Fruit fly (Drosophila melanogaster) whole organism, prepupa: ENCODE results near the gene sna.

ENCODE experiments used
- Blimp-1 ChIP-seq: fragments of 200-800 bp; sonication (Bioruptor generic); optimal IDR thresholded peaks from 3 replicates; lab custom pipeline; 2017; ENCODE audit warnings: missing biosample characterization, missing genetic modification characterization, mild to moderate bottlenecking, moderate library complexity, missing genetic modification reagents
- CG10631 ChIP-seq: fragments of 200-800 bp; sonication (Bioruptor generic); optimal IDR thresholded peaks from 2 replicates; lab custom pipeline; 2016; ENCODE audit warnings: missing biosample characterization, missing genetic modification characterization
- CG10669 ChIP-seq: fragments of 200-800 bp; sonication (Bioruptor generic); optimal IDR thresholded peaks from 3 replicates; lab custom pipeline; 2018; ENCODE audit warnings: missing biosample characterization, mild to moderate bottlenecking, missing genetic modification characterization, moderate library complexity
- CG11294 ChIP-seq: fragments of 200-800 bp; sonication (Bioruptor generic); IDR thresholded peaks from 2 replicates; pipeline ENCODE4 v1.3.6; 2022; ENCODE audit warnings: missing biosample characterization, missing genetic modification characterization
- CG11902 ChIP-seq: fragments of 200-800 bp; sonication (Bioruptor generic); optimal IDR thresholded peaks from 3 replicates; lab custom pipeline; 2016; ENCODE audit warnings: missing biosample characterization, missing genetic modification characterization
- CG15336 ChIP-seq: fragments of 200-800 bp; sonication (Bioruptor generic); IDR thresholded peaks from 2 replicates; pipeline ENCODE4 v1.3.6; 2022; ENCODE audit warnings: missing biosample characterization, missing genetic modification characterization
- CG16779 ChIP-seq: fragments of 200-800 bp; sonication (Bioruptor generic); optimal IDR thresholded peaks from 3 replicates; lab custom pipeline; 2017; ENCODE audit warnings: missing biosample characterization, mild to moderate bottlenecking, missing genetic modification characterization
- CG3032 ChIP-seq: fragments of 200-800 bp; optimal IDR thresholded peaks from 2 replicates; lab custom pipeline; 2019; ENCODE audit warnings: missing biosample characterization, mild to moderate bottlenecking, missing genetic modification characterization, moderate library complexity
- CG31627 ChIP-seq: fragments of 200-800 bp; sonication (Bioruptor generic); optimal IDR thresholded peaks from 3 replicates; lab custom pipeline; 2016; ENCODE audit warnings: missing biosample characterization, missing genetic modification characterization
- CG4318 ChIP-seq: fragments of 200-800 bp; sonication (Bioruptor generic); optimal IDR thresholded peaks from 3 replicates; lab custom pipeline; 2017; ENCODE audit warnings: missing biosample characterization, mild to moderate bottlenecking, missing genetic modification characterization
- CG6163 ChIP-seq: fragments of 200-800 bp; sonication (Bioruptor generic); IDR thresholded peaks from 3 replicates; pipeline ENCODE4 v1.3.6; 2022; ENCODE audit warnings: missing biosample characterization, missing genetic modification characterization
- CG6276 ChIP-seq: fragments of 200-800 bp; sonication (Bioruptor generic); optimal IDR thresholded peaks from 2 replicates; lab custom pipeline; 2017; ENCODE audit warnings: missing biosample characterization, mild to moderate bottlenecking, missing genetic modification characterization
- CG6792 ChIP-seq: fragments of 200-800 bp; sonication (Bioruptor generic); optimal IDR thresholded peaks from 3 replicates; lab custom pipeline; 2016; ENCODE audit warnings: missing biosample characterization, missing genetic modification characterization
- CG6808 ChIP-seq: fragments of 200-800 bp; sonication (Bioruptor generic); optimal IDR thresholded peaks from 3 replicates; lab custom pipeline; 2017; ENCODE audit warnings: missing biosample characterization, missing genetic modification characterization, mild to moderate bottlenecking, moderate library complexity, missing genetic modification reagents
- CG6854 ChIP-seq: fragments of 200-800 bp; sonication (Bioruptor generic); optimal IDR thresholded peaks from 2 replicates; lab custom pipeline; 2017; ENCODE audit warnings: missing biosample characterization, mild to moderate bottlenecking, missing genetic modification characterization
- CG7368 ChIP-seq: fragments of 200-800 bp; sonication (Bioruptor generic); optimal IDR thresholded peaks from 3 replicates; lab custom pipeline; 2016; ENCODE audit warnings: missing biosample characterization, missing genetic modification characterization
- CG8119 ChIP-seq: fragments of 200-800 bp; sonication (Bioruptor generic); IDR thresholded peaks from 3 replicates; pipeline ENCODE4 v1.3.6; 2022; ENCODE audit warnings: missing biosample characterization, missing genetic modification characterization
- CG8319 ChIP-seq: fragments of 200-800 bp; sonication (Bioruptor generic); optimal IDR thresholded peaks from 3 replicates; lab custom pipeline; 2016; ENCODE audit warnings: missing biosample characterization, missing genetic modification characterization
- CG8632 ChIP-seq: fragments of 200-800 bp; sonication (Bioruptor generic); optimal IDR thresholded peaks from 3 replicates; lab custom pipeline; 2016; ENCODE audit warnings: missing biosample characterization, missing genetic modification characterization
- Eip75B ChIP-seq: fragments of 200-800 bp; sonication (Bioruptor generic); optimal IDR thresholded peaks from 3 replicates; lab custom pipeline; 2016; ENCODE audit warnings: missing biosample characterization, missing genetic modification characterization
- Eip78C ChIP-seq: fragments of 200-800 bp; sonication (Bioruptor generic); peaks from one replicate; lab custom pipeline; 2016; ENCODE audit warnings: missing biosample characterization, missing genetic modification characterization
- Eip93F ChIP-seq: fragments of 200-800 bp; sonication (Bioruptor generic); optimal IDR thresholded peaks from 2 replicates; lab custom pipeline; 2016; ENCODE audit warnings: missing biosample characterization, mild to moderate bottlenecking, missing genetic modification characterization
- Ets21C ChIP-seq: fragments of 200-800 bp; sonication (Bioruptor generic); optimal IDR thresholded peaks from 3 replicates; lab custom pipeline; 2016; ENCODE audit warnings: missing biosample characterization, missing genetic modification characterization
- Ets96B ChIP-seq: fragments of 200-800 bp; optimal IDR thresholded peaks from 2 replicates; lab custom pipeline; 2019; ENCODE audit warnings: missing biosample characterization, mild to moderate bottlenecking, missing genetic modification characterization, moderate library complexity
- Gug ChIP-seq: fragments of 200-800 bp; sonication (Bioruptor generic); IDR thresholded peaks from 2 replicates; pipeline ENCODE4 v1.3.6; 2022; ENCODE audit warnings: missing biosample characterization, missing genetic modification characterization
- Hr38 ChIP-seq: sonication (Bioruptor generic); optimal IDR thresholded peaks from 2 replicates; lab custom pipeline; 2016; ENCODE audit warnings: missing biosample characterization, missing genetic modification characterization
- Hr39 ChIP-seq: fragments of 200-800 bp; sonication (Bioruptor generic); optimal IDR thresholded peaks from 2 replicates; lab custom pipeline; 2016; ENCODE audit warnings: missing biosample characterization, missing genetic modification characterization
- Hr4 ChIP-seq: fragments of 200-800 bp; sonication (Bioruptor generic); optimal IDR thresholded peaks from 3 replicates; lab custom pipeline; 2016; ENCODE audit warnings: missing biosample characterization, missing genetic modification characterization
- Lpt ChIP-seq: fragments of 200-800 bp; sonication (Bioruptor generic); optimal IDR thresholded peaks from 3 replicates; lab custom pipeline; 2016; ENCODE audit warnings: missing biosample characterization, missing genetic modification characterization
- Met ChIP-seq: fragments of 200-800 bp; sonication (Bioruptor generic); optimal IDR thresholded peaks from 3 replicates; lab custom pipeline; 2016; ENCODE audit warnings: missing biosample characterization, missing genetic modification characterization
- OdsH ChIP-seq: fragments of 200-800 bp; sonication (Bioruptor generic); optimal IDR thresholded peaks from 3 replicates; lab custom pipeline; 2016; ENCODE audit warnings: missing biosample characterization, missing genetic modification characterization
- Smox ChIP-seq: fragments of 200-800 bp; sonication (Bioruptor generic); optimal IDR thresholded peaks from 3 replicates; lab custom pipeline; 2016; ENCODE audit warnings: missing biosample characterization, missing genetic modification characterization
- Sox14 ChIP-seq: fragments of 200-800 bp; sonication (Bioruptor generic); optimal IDR thresholded peaks from 3 replicates; lab custom pipeline; 2016; ENCODE audit warnings: missing biosample characterization, missing genetic modification characterization
- acj6 ChIP-seq: fragments of 200-800 bp; sonication (Bioruptor generic); optimal IDR thresholded peaks from 3 replicates; lab custom pipeline; 2016; ENCODE audit warnings: missing biosample characterization, missing genetic modification characterization
- cyc ChIP-seq: fragments of 200-800 bp; sonication (Bioruptor generic); optimal IDR thresholded peaks from 3 replicates; lab custom pipeline; 2016; ENCODE audit warnings: missing biosample characterization, missing genetic modification characterization
- eg ChIP-seq: fragments of 200-800 bp; sonication (Bioruptor generic); IDR thresholded peaks from 3 replicates; pipeline ENCODE4 v1.3.6; 2022; ENCODE audit warnings: missing biosample characterization, missing genetic modification characterization
- esn ChIP-seq: fragments of 200-800 bp; sonication (Bioruptor generic); optimal IDR thresholded peaks from 2 replicates; lab custom pipeline; 2016; ENCODE audit warnings: missing biosample characterization, mild to moderate bottlenecking, missing genetic modification characterization, moderate library complexity
- fd59A ChIP-seq: fragments of 200-800 bp; sonication (Bioruptor generic); optimal IDR thresholded peaks from 2 replicates; lab custom pipeline; 2017; ENCODE audit warnings: missing biosample characterization, mild to moderate bottlenecking, missing genetic modification characterization, missing genetic modification reagents
- fd85E ChIP-seq: fragments of 200-800 bp; sonication (Bioruptor generic); optimal IDR thresholded peaks from 3 replicates; lab custom pipeline; 2016; ENCODE audit warnings: missing biosample characterization, missing genetic modification characterization
- fkh ChIP-seq: fragments of 200-800 bp; sonication (Bioruptor generic); optimal IDR thresholded peaks from 3 replicates; lab custom pipeline; 2017; ENCODE audit warnings: missing biosample characterization, mild to moderate bottlenecking, missing genetic modification characterization, moderate library complexity
- lz ChIP-seq: fragments of 200-800 bp; sonication (Bioruptor generic); optimal IDR thresholded peaks from 3 replicates; lab custom pipeline; 2016; ENCODE audit warnings: missing biosample characterization, missing genetic modification characterization
- pdm3 ChIP-seq: fragments of 200-800 bp; sonication (Bioruptor generic); optimal IDR thresholded peaks from 3 replicates; lab custom pipeline; 2016; ENCODE audit warnings: missing biosample characterization, missing genetic modification characterization
- salr ChIP-seq, 2 experiments: fragments of 200-800 bp; sonication (Bioruptor generic); optimal IDR thresholded peaks; 3 replicates each; lab custom pipeline; 2016 to 2018; ENCODE audit warnings: missing biosample characterization in 2 of 2, missing genetic modification characterization in 2 of 2, mild to moderate bottlenecking in 1 of 2
- spab ChIP-seq: fragments of 200-800 bp; sonication (Bioruptor generic); optimal IDR thresholded peaks from 2 replicates; lab custom pipeline; 2017; ENCODE audit warnings: missing biosample characterization, mild to moderate bottlenecking, missing genetic modification characterization, missing genetic modification reagents
- ss ChIP-seq, 2 experiments: fragments of 200-800 bp; sonication (Bioruptor generic); optimal IDR thresholded peaks; 2 replicates in 1 of 2; 3 replicates in 1 of 2; lab custom pipeline; 2017 to 2018; ENCODE audit warnings: mild to moderate bottlenecking in 2 of 2, missing biosample characterization in 2 of 2, missing genetic modification characterization in 2 of 2, moderate library complexity in 1 of 2
- svp ChIP-seq: fragments of 200-800 bp; sonication (Bioruptor generic); peaks from one replicate; lab custom pipeline; 2016; ENCODE audit warnings: missing biosample characterization, missing genetic modification characterization
- topi ChIP-seq: fragments of 200-800 bp; sonication (Bioruptor generic); optimal IDR thresholded peaks from 3 replicates; lab custom pipeline; 2016; ENCODE audit warnings: missing biosample characterization, missing genetic modification characterization
- vri ChIP-seq: fragments of 200-800 bp; sonication (Bioruptor generic); optimal IDR thresholded peaks from 3 replicates; lab custom pipeline; 2016; ENCODE audit warnings: missing biosample characterization, mild to moderate bottlenecking, missing genetic modification characterization

sna gene

DNA sequence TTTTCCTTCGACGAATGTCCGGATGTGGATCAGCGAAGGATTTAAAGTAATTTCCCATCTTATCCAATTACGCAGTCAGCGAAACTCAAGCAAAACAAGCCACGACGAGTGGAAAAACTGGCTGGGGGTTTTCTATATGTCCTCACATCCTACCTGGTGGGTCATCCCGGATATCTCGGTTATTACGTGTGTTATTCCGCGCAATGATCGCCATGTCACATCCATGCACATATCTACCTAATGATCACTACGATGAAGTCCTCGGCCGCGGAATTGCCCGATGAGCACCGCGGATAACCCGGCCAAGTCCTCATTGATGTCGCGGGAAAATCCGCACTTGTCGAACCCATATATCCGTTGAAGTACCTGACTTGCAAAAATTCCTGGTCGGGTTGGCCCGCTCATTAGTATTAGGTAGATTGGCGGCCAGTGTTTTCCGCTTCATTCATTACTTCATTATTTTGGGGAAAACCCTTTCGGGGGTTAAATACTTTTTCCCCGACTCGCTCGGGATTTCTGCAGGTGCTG is 1.7 kb upstream of the sna start:
- TF ChIP-seq CG6163 (GFP tag; lab: Robert Waterston, UW), result no peak
- TF ChIP-seq CG31627 (GFP tag; lab: Kevin White, UChicago), result no peak
- peak; percentile 6 for TF ChIP-seq svp (GFP tag; lab: Kevin White, UChicago)
- TF ChIP-seq CG10631 (GFP tag; lab: Kevin White, UChicago), result no peak
- no peak for TF ChIP-seq CG10669 (GFP tag; lab: Kevin White, UChicago)
- no peak for TF ChIP-seq Eip78C (GFP tag; lab: Kevin White, UChicago)
- no peak for TF ChIP-seq OdsH
- no peak for TF ChIP-seq CG8319 (GFP tag; lab: Kevin White, UChicago)

DNA sequence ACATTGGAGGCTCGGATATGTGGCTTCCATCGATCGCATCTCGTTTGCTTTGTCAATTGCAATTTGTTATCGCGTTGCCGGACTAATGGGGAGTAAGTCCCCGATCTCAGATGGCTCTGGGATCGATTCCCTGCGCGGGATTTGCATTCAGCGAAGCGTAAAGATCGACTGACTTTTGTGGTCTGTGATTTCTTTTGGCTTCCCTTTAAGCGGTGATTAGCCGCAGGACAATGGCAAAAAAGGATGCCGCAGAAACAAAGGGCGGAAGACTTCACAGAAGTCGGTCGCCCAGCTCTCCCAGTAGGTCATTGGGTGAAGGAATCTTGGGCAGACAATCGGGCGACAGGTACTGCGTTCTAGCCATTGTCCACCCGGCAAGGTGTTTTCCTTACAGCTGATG is 3.1 kb downstream of the sna start:
- TF ChIP-seq Eip75B (GFP tag; lab: Kevin White, UChicago), result no peak
- no peak for TF ChIP-seq CG11902
- no peak for TF ChIP-seq OdsH
- peak; percentile 53 for TF ChIP-seq svp (GFP tag; lab: Kevin White, UChicago)
- no peak for TF ChIP-seq CG31627 (GFP tag; lab: Kevin White, UChicago)

DNA sequence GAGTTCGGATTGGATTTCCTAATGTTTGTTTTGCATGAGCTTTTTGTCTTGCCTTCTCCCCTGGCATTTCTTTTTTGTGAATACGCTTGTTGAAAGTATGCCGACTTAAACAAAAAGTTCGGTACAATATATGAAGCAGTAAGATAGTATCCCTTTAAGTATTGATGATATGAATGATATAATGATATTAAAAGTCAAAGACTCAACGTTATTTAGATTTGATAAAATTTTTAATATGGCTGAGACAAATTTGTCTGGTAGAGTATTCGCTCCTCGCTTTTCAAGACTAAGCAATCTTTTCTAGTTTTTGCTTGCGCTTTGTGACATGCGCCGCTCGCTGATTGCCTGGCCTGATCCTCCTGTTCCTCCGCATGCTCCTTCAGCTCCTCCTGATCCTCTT is 3.7 kb downstream of the sna start:
- peak; percentile 8 for TF ChIP-seq acj6
- peak; percentile 35 for TF ChIP-seq pdm3 (GFP tag; lab: Kevin White, UChicago)
- TF ChIP-seq lz (GFP tag; lab: Kevin White, UChicago), result no peak
- TF ChIP-seq CG11294, result 0 out of 2 replicates have a peak, but pooled peaks have one; percentile 16
- no peak for TF ChIP-seq CG8319 (GFP tag; lab: Kevin White, UChicago)
- TF ChIP-seq Sox14 (GFP tag; lab: Kevin White, UChicago), result no peak
- no peak for TF ChIP-seq CG6808 (GFP tag; lab: Kevin White, UChicago)
- TF ChIP-seq CG3032, result no peak
- TF ChIP-seq fd59A (GFP tag; lab: Kevin White, UChicago), result no peak
- TF ChIP-seq topi (GFP tag; lab: Kevin White, UChicago), result no peak
- no peak for TF ChIP-seq Hr38
- TF ChIP-seq CG15336 (GFP tag; lab: Robert Waterston, UW), result peak; percentile 71
- TF ChIP-seq Hr4, result peak; percentile 45
- no peak for TF ChIP-seq Smox (GFP tag; lab: Kevin White, UChicago)
- TF ChIP-seq CG7368 (GFP tag; lab: Kevin White, UChicago), result no peak
- no peak for TF ChIP-seq vri
- no peak for TF ChIP-seq ss (GFP tag; optimal IDR thresholded peaks at IDR 0.05; lab: Kevin White, UChicago)
- TF ChIP-seq CG31627 (GFP tag; lab: Kevin White, UChicago), result no peak
- TF ChIP-seq CG10631 (GFP tag; lab: Kevin White, UChicago), result peak; percentile 7
- TF ChIP-seq Blimp-1 (GFP tag; lab: Kevin White, UChicago), result no peak
- TF ChIP-seq cyc (GFP tag; lab: Kevin White, UChicago), result no peak
- peak; percentile 37; the same call in 1 of the 2 replicates for TF ChIP-seq Gug
- TF ChIP-seq spab (GFP tag; lab: Kevin White, UChicago), result no peak
- TF ChIP-seq eg (GFP tag; lab: Robert Waterston, UW), result peak; percentile 54; the same call in 1 of the 3 replicates
- no peak for TF ChIP-seq CG16779
- TF ChIP-seq esn, result no peak
- no peak for TF ChIP-seq Ets21C (GFP tag; lab: Kevin White, UChicago)
- TF ChIP-seq Eip75B (GFP tag; lab: Kevin White, UChicago), result no peak
- no peak for TF ChIP-seq Met (GFP tag; lab: Kevin White, UChicago)
- TF ChIP-seq fd85E, result no peak
- TF ChIP-seq salr (GFP tag; optimal IDR thresholded peaks at IDR 0.05; lab: Kevin White, UChicago), result no peak
- TF ChIP-seq CG6854 (GFP tag; lab: Kevin White, UChicago), result no peak
- peak; percentile 53 for TF ChIP-seq CG6276 (GFP tag; lab: Kevin White, UChicago)
- no peak for TF ChIP-seq Hr39
- TF ChIP-seq Eip93F (GFP tag; lab: Kevin White, UChicago), result no peak
- no peak for TF ChIP-seq CG4318 (GFP tag; lab: Kevin White, UChicago)
- TF ChIP-seq CG8119 (GFP tag; lab: Robert Waterston, UW), result peak; percentile 70; the same call in 2 of the 3 replicates
- peak; percentile 46 for TF ChIP-seq Lpt
- no peak for TF ChIP-seq CG11902
- no peak for TF ChIP-seq fkh (GFP tag; lab: Kevin White, UChicago)
- no peak for TF ChIP-seq CG6792 (GFP tag; lab: Kevin White, UChicago)
- TF ChIP-seq Ets96B (tag; lab: Kevin White, UChicago), result peak; percentile 4
- no peak for TF ChIP-seq CG8632 (GFP tag; lab: Kevin White, UChicago)
